Worm (Caenorhabditis elegans) whole organism, mixed stage, embryonic: ENCODE measurements around the gene K10C8.4.

Source experiments
- M03D4.4 ChIP-seq: sonication (generic microtip); optimal IDR thresholded peaks from 2 replicates; lab custom pipeline; 2017; ENCODE audit warnings: mild to moderate bottlenecking, missing genetic modification characterization, missing compliant biosample characterization
- ham-2 ChIP-seq: fragments of 200-800 bp; sonication (Bioruptor generic); optimal IDR thresholded peaks from 2 replicates; lab custom pipeline; 2018; ENCODE audit warnings: mild to moderate bottlenecking, missing genetic modification characterization, missing compliant biosample characterization
- lsy-2 ChIP-seq: fragments of 150-350 bp; optimal IDR thresholded peaks from 2 replicates; lab custom pipeline; 2014; ENCODE audit warnings: missing biosample characterization, missing genetic modification characterization
- nhr-28 ChIP-seq: fragments of 150-350 bp; optimal IDR thresholded peaks from 2 replicates; lab custom pipeline; 2014; ENCODE audit warnings: missing biosample characterization, missing genetic modification characterization
- sem-2 ChIP-seq: fragments of 200-800 bp; sonication (Bioruptor generic); optimal IDR thresholded peaks from 2 replicates; lab custom pipeline; 2018; ENCODE audit warnings: mild to moderate bottlenecking, missing genetic modification characterization, missing compliant biosample characterization
- ztf-11 ChIP-seq: fragments of 150-350 bp; optimal IDR thresholded peaks from 2 replicates; lab custom pipeline; 2014; ENCODE audit warnings: missing biosample characterization, missing genetic modification characterization

DNA sequence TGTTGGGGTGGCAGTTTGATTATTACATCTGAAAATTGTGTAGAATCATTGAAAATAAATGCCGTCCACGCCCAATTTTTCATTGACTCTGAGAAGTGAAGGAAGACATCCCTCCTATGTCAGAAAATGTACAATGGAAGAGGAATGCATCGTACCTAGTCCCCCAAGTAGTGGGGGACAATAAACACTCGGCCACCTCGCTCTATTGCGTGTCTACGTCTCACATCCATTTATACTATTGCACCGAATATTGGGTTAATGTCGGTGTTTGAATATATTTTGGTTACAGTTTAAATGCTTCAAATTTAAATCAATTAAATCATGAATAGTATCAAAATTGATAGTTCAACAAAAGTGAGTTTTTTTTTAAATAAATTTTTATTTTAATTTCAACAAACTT, 46.4 kb upstream of the K10C8.4 start, which contains the start of gene lin-25:
- TF ChIP-seq lsy-2 (tag; lab: Kevin White, UChicago), result peak; percentile 1
- TF ChIP-seq M03D4.4 (tag; lab: Kevin White, UChicago), result no peak
- no peak for TF ChIP-seq ztf-11 (tag; lab: Kevin White, UChicago)
- no peak for TF ChIP-seq nhr-28 (tag; lab: Kevin White, UChicago)
- no peak for TF ChIP-seq sem-2 (GFP tag; lab: Kevin White, UChicago)
- no peak for TF ChIP-seq ham-2 (GFP tag; lab: Kevin White, UChicago)
